Worm (Caenorhabditis elegans): ENCODE data around the gene W10G11.2.

- TF ChIP-seq med-1 (GFP tag; optimal IDR thresholded peaks at IDR 0.05; ENCODE audit: insufficient read depth) (peak; percentile 43), flt-1 (GFP tag; IDR thresholded peaks at IDR 0.05) (peak; percentile 95)
Observed at ce11 chrII:3520988-3521850, 40.2 kb downstream of the W10G11.2 start, which contains the start of gene W09G10.9.
